Fruit fly (Drosophila melanogaster) whole organism, embryonic: Measurements from ENCODE around the gene CG15019.

ENCODE experiments used
- Awh ChIP-seq: fragments of 200-800 bp; sonication (Bioruptor generic); IDR thresholded peaks from 2 replicates; pipeline ENCODE4, ENCODE4 v1.3.6; 2022; ENCODE audit warnings: missing biosample characterization, missing genetic modification characterization
- Blimp-1 ChIP-seq: fragments of 200-800 bp; sonication (Bioruptor generic); optimal IDR thresholded peaks from 3 replicates; lab custom pipeline; 2018; ENCODE audit warnings: missing biosample characterization, missing genetic modification characterization, mild to moderate bottlenecking, moderate library complexity, missing genetic modification reagents
- Bteb2 ChIP-seq: fragments of 200-800 bp; sonication (Bioruptor generic); optimal IDR thresholded peaks from 2 replicates; lab custom pipeline; 2016; ENCODE audit warnings: missing biosample characterization, missing genetic modification characterization
- CG10274 ChIP-seq: fragments of 200-800 bp; sonication (Bioruptor generic); optimal IDR thresholded peaks from 3 replicates; lab custom pipeline; 2017; ENCODE audit warnings: missing biosample characterization, mild to moderate bottlenecking, missing genetic modification characterization
- CG12155 ChIP-seq: fragments of 200-800 bp; sonication (Bioruptor generic); optimal IDR thresholded peaks from 3 replicates; lab custom pipeline; 2016; ENCODE audit warnings: missing biosample characterization, missing genetic modification characterization
- CG12219 ChIP-seq: fragments of 200-800 bp; sonication (Bioruptor generic); optimal IDR thresholded peaks from 3 replicates; lab custom pipeline; 2018; ENCODE audit warnings: missing biosample characterization, mild to moderate bottlenecking, missing genetic modification characterization
- CG15696 ChIP-seq: fragments of 200-800 bp; sonication (Bioruptor generic); optimal IDR thresholded peaks from 2 replicates; lab custom pipeline; 2019; ENCODE audit warnings: missing biosample characterization, mild to moderate bottlenecking, missing genetic modification characterization, moderate library complexity
- CG1602 ChIP-seq: fragments of 200-800 bp; sonication (Bioruptor generic); optimal IDR thresholded peaks from 3 replicates; lab custom pipeline; 2016; ENCODE audit warnings: missing biosample characterization, missing genetic modification characterization
- CG16813 ChIP-seq: fragments of 200-800 bp; sonication (Bioruptor generic); IDR thresholded peaks from 3 replicates; pipeline ENCODE4 v1.3.6; 2022; ENCODE audit warnings: missing biosample characterization, missing genetic modification characterization; ENCODE audit not compliant: partially characterized antibody
- CG17359 ChIP-seq: fragments of 200-800 bp; sonication (Bioruptor generic); optimal IDR thresholded peaks from 3 replicates; lab custom pipeline; 2018; ENCODE audit warnings: missing biosample characterization, mild to moderate bottlenecking, missing genetic modification characterization, moderate library complexity
- CG17612 ChIP-seq: fragments of 200-800 bp; sonication (Bioruptor generic); IDR thresholded peaks from 2 replicates; pipeline ENCODE4 v1.3.6; 2022; ENCODE audit warnings: missing biosample characterization, missing genetic modification characterization
- CG18262 ChIP-seq: fragments of 200-800 bp; optimal IDR thresholded peaks from 3 replicates; lab custom pipeline; 2019; ENCODE audit warnings: missing biosample characterization, mild to moderate bottlenecking, missing genetic modification characterization, moderate library complexity
- CG2712 ChIP-seq: fragments of 200-800 bp; optimal IDR thresholded peaks from 3 replicates; lab custom pipeline; 2019; ENCODE audit warnings: missing biosample characterization, mild to moderate bottlenecking, missing genetic modification characterization, moderate library complexity
- CG3065 ChIP-seq: fragments of 200-800 bp; sonication (Bioruptor generic); optimal IDR thresholded peaks from 2 replicates; lab custom pipeline; 2016; ENCODE audit warnings: missing biosample characterization, missing genetic modification characterization
- CG31388 ChIP-seq: fragments of 200-800 bp; sonication (Bioruptor generic); optimal IDR thresholded peaks from 2 replicates; lab custom pipeline; 2016; ENCODE audit warnings: missing biosample characterization, missing genetic modification characterization
- CG34422 ChIP-seq: fragments of 200-800 bp; sonication (Bioruptor generic); IDR thresholded peaks from 3 replicates; pipeline ENCODE4 v1.3.6; 2022; ENCODE audit warnings: missing biosample characterization, missing genetic modification characterization
- CG4328 ChIP-seq: fragments of 200-800 bp; sonication (Bioruptor generic); optimal IDR thresholded peaks from 3 replicates; lab custom pipeline; 2017; ENCODE audit warnings: missing biosample characterization, missing genetic modification reagents, missing genetic modification characterization
- CG43689 ChIP-seq: fragments of 200-800 bp; sonication (Bioruptor generic); IDR thresholded peaks from 2 replicates; pipeline ENCODE4 v1.3.6; 2022; ENCODE audit warnings: missing biosample characterization, missing genetic modification characterization
- CG4404 ChIP-seq: fragments of 200-800 bp; sonication (Bioruptor generic); IDR thresholded peaks from 2 replicates; pipeline ENCODE4 v1.3.6; 2022; ENCODE audit warnings: missing biosample characterization, missing genetic modification characterization
- CG4617 ChIP-seq: fragments of 200-800 bp; sonication (Bioruptor generic); optimal IDR thresholded peaks from 3 replicates; lab custom pipeline; 2016; ENCODE audit warnings: missing biosample characterization, missing genetic modification characterization, borderline replicate concordance
- CG6813 ChIP-seq: fragments of 200-800 bp; sonication (Bioruptor generic); optimal IDR thresholded peaks from 2 replicates; lab custom pipeline; 2017; ENCODE audit warnings: missing biosample characterization, missing genetic modification characterization, mild to moderate bottlenecking, moderate library complexity, missing genetic modification reagents
- CG7556 ChIP-seq: fragments of 200-800 bp; sonication (Bioruptor generic); optimal IDR thresholded peaks from 2 replicates; lab custom pipeline; 2017; ENCODE audit warnings: missing biosample characterization, mild to moderate bottlenecking, missing genetic modification characterization
- CG9797 ChIP-seq: fragments of 200-800 bp; sonication (Bioruptor generic); optimal IDR thresholded peaks from 3 replicates; lab custom pipeline; 2018; ENCODE audit warnings: missing biosample characterization, mild to moderate bottlenecking, missing genetic modification characterization
- Dbx ChIP-seq: fragments of 200-800 bp; sonication (Bioruptor generic); IDR thresholded peaks from 3 replicates; pipeline ENCODE4 v1.3.6; 2022; ENCODE audit warnings: missing biosample characterization, missing genetic modification characterization
- Dek ChIP-seq: fragments of 200-800 bp; sonication (Bioruptor generic); optimal IDR thresholded peaks from 3 replicates; lab custom pipeline; 2019; ENCODE audit warnings: missing biosample characterization, mild to moderate bottlenecking, missing genetic modification characterization, moderate library complexity
- GATAe ChIP-seq: fragments of 200-800 bp; sonication (Bioruptor generic); conservative IDR thresholded peaks from 2 replicates; pipeline ENCODE4 v1.3.6; 2022; ENCODE audit warnings: missing biosample characterization, missing genetic modification characterization
- Hey ChIP-seq: fragments of 200-800 bp; sonication (Bioruptor generic); optimal IDR thresholded peaks from 3 replicates; lab custom pipeline; 2018; ENCODE audit warnings: missing biosample characterization, mild to moderate bottlenecking, missing genetic modification characterization
- HmgZ ChIP-seq: fragments of 200-800 bp; sonication (Bioruptor generic); optimal IDR thresholded peaks from 2 replicates; lab custom pipeline; 2018; ENCODE audit warnings: missing biosample characterization, mild to moderate bottlenecking, missing genetic modification characterization
- Hr3 ChIP-seq: fragments of 200-800 bp; sonication (Bioruptor generic); optimal IDR thresholded peaks from 3 replicates; lab custom pipeline; 2016; ENCODE audit warnings: missing biosample characterization, missing genetic modification characterization
- Jarid2 ChIP-seq: fragments of 200-800 bp; sonication (Bioruptor generic); optimal IDR thresholded peaks from 3 replicates; lab custom pipeline; 2017; ENCODE audit warnings: mild to moderate bottlenecking, missing biosample characterization, missing genetic modification reagents, missing genetic modification characterization
- Max ChIP-seq: fragments of 200-800 bp; sonication (Bioruptor generic); optimal IDR thresholded peaks from 2 replicates; lab custom pipeline; 2016; ENCODE audit warnings: missing biosample characterization, mild to moderate bottlenecking, missing genetic modification characterization
- Nf-YA ChIP-seq: fragments of 200-800 bp; sonication (Bioruptor generic); IDR thresholded peaks from 2 replicates; pipeline ENCODE4 v1.3.6; 2022; ENCODE audit warnings: missing biosample characterization, missing genetic modification characterization
- Sox102F ChIP-seq: fragments of 200-800 bp; sonication (Bioruptor generic); optimal IDR thresholded peaks from 2 replicates; lab custom pipeline; 2018; ENCODE audit warnings: missing biosample characterization, mild to moderate bottlenecking, missing genetic modification characterization, moderate library complexity
- Sry-δ ChIP-seq: fragments of 200-800 bp; sonication (Bioruptor generic); optimal IDR thresholded peaks from 2 replicates; lab custom pipeline; 2016; ENCODE audit warnings: missing biosample characterization, missing genetic modification characterization
- TFAM ChIP-seq: fragments of 200-800 bp; sonication (Bioruptor generic); optimal IDR thresholded peaks from 2 replicates; lab custom pipeline; 2017; ENCODE audit warnings: missing biosample characterization, missing genetic modification characterization, inconsistent platforms
- Vsx1 ChIP-seq: fragments of 200-800 bp; sonication (Bioruptor generic); optimal IDR thresholded peaks from 2 replicates; lab custom pipeline; 2017; ENCODE audit warnings: missing biosample characterization, mild to moderate bottlenecking, missing genetic modification characterization, missing genetic modification reagents
- ato ChIP-seq: fragments of 200-800 bp; sonication (Bioruptor generic); IDR thresholded peaks from 2 replicates; pipeline ENCODE4 v1.3.6; 2022; ENCODE audit warnings: missing biosample characterization, missing genetic modification characterization; ENCODE audit not compliant: partially characterized antibody
- ewg ChIP-seq: fragments of 200-800 bp; sonication (Bioruptor generic); optimal IDR thresholded peaks from 3 replicates; lab custom pipeline; 2017; ENCODE audit warnings: mild to moderate bottlenecking, missing biosample characterization, missing genetic modification reagents, missing genetic modification characterization
- fru ChIP-seq: fragments of >200 bp; optimal IDR thresholded peaks from 2 replicates; lab custom pipeline; 2017
- inv ChIP-seq: fragments of 200-800 bp; sonication (Bioruptor generic); IDR thresholded peaks from 2 replicates; pipeline ENCODE4 v1.3.6; 2022; ENCODE audit warnings: missing biosample characterization, missing genetic modification characterization; ENCODE audit not compliant: partially characterized antibody
- maf-S ChIP-seq: fragments of 200-800 bp; sonication (Bioruptor generic); optimal IDR thresholded peaks from 2 replicates; lab custom pipeline; 2016; ENCODE audit warnings: missing biosample characterization, missing genetic modification characterization
- nau ChIP-seq: fragments of 200-800 bp; sonication (Bioruptor generic); optimal IDR thresholded peaks from 3 replicates; lab custom pipeline; 2017; ENCODE audit warnings: missing biosample characterization, mild to moderate bottlenecking, missing genetic modification characterization, missing genetic modification reagents
- onecut ChIP-seq: fragments of 200-800 bp; sonication (Bioruptor generic); IDR thresholded peaks from 2 replicates; pipeline ENCODE4 v1.3.6; 2022; ENCODE audit warnings: missing biosample characterization, missing genetic modification characterization
- org-1 ChIP-seq: fragments of 200-800 bp; sonication (Bioruptor generic); optimal IDR thresholded peaks from 2 replicates; lab custom pipeline; 2017; ENCODE audit warnings: missing biosample characterization, missing genetic modification characterization
- pum ChIP-seq: fragments of 200-800 bp; sonication (Bioruptor generic); optimal IDR thresholded peaks from 2 replicates; lab custom pipeline; 2016; ENCODE audit warnings: missing biosample characterization, missing genetic modification characterization
- sisA ChIP-seq: fragments of 200-800 bp; sonication (Bioruptor generic); IDR thresholded peaks from 2 replicates; pipeline ENCODE4 v1.3.6; 2022; ENCODE audit warnings: missing biosample characterization, missing genetic modification characterization
- vfl ChIP-seq: fragments of 200-800 bp; sonication (Bioruptor generic); optimal IDR thresholded peaks from 2 replicates; lab custom pipeline; 2016; ENCODE audit warnings: missing biosample characterization, missing genetic modification characterization
- yki ChIP-seq: fragments of >200 bp; optimal IDR thresholded peaks from 3 replicates; lab custom pipeline; 2018
- zen2 ChIP-seq: fragments of 200-800 bp; sonication (Bioruptor generic); IDR thresholded peaks from 3 replicates; pipeline ENCODE4 v1.3.6; 2022; ENCODE audit warnings: missing biosample characterization, missing genetic modification characterization; ENCODE audit not compliant: partially characterized antibody
- zf30C ChIP-seq: fragments of 200-800 bp; sonication (Bioruptor generic); optimal IDR thresholded peaks from 3 replicates; lab custom pipeline; 2018; ENCODE audit warnings: missing biosample characterization, mild to moderate bottlenecking, missing genetic modification characterization

Gene CG15019

DNA sequence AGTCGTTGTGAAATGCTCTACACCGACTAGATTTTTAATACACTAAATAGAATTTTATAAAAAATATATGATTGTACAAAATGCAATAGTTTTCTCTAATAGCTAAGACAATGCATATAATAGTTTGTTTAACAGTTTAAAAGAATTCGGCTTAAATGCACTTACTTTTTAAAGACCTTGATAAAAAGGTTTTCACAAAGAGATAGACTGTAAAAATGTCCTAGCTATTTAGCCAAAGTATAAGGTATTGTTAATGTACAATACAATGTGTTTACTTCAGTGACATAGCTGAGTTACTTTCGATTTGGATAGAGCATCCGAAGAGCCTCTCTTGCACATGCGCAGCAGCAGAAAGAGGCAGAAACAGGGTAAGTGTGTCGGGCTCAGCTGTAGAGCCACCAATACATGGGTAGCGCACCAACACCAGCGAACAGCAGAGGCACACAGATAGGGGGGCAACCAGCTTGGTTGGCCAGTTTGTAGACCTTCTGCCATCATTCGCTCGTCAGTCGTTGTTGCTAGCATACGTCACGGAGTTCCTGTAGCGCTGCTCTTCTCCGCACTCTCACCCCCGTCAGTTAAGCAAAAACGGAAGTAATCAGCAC, 896 bp upstream of the CG15019 start, which contains the start of gene TP53INP (continued):
- TF ChIP-seq CG4404 (GFP tag; lab: Robert Waterston, UW) (peak; percentile 69), Sox102F (GFP tag; lab: Kevin White, UChicago) (peak; percentile 92), CG17612 (GFP tag; lab: Robert Waterston, UW) (no peak), CG10274 (GFP tag; lab: Kevin White, UChicago) (peak; percentile 64), Bteb2 (GFP tag; lab: Kevin White, UChicago) (peak; percentile 71), CG1602 (GFP tag; lab: Kevin White, UChicago) (peak; percentile 88), CG16813 (GFP tag; lab: Robert Waterston, UW) (peak; percentile 29; the same call in 1 of the 3 replicates), CG43689 (no peak), CG17359 (peak; percentile 76), Vsx1 (peak; percentile 52), CG34422 (GFP tag; lab: Robert Waterston, UW) (no peak; the same call in 1 of the 3 replicates), HmgZ (tag; lab: Kevin White, UChicago) (peak; percentile 64), CG4617 (peak; percentile 34), zen2 (no peak), sisA (peak; percentile 77; the same call in 1 of the 2 replicates), Max (GFP tag; lab: Kevin White, UChicago) (peak; percentile 90), Dbx (peak; percentile 56; the same call in 1 of the 3 replicates), CG15696 (tag; lab: Kevin White, UChicago) (peak; percentile 84), CG18262 (tag; lab: Kevin White, UChicago) (peak; percentile 96), Hey (no peak), Nf-YA (GFP tag; lab: Robert Waterston, UW) (peak; percentile 50; the same call in 1 of the 2 replicates), ato (no peak), pum (GFP tag; lab: Kevin White, UChicago) (peak; percentile 75), Blimp-1 (peak; percentile 87), CG3065 (peak; percentile 51), vfl (peak; percentile 47), maf-S (GFP tag; lab: Kevin White, UChicago) (peak; percentile 79), CG4328 (GFP tag; lab: Kevin White, UChicago) (peak; percentile 77), CG31388 (peak; percentile 37), CG7556 (GFP tag; lab: Kevin White, UChicago) (peak; percentile 96), CG6813 (GFP tag; lab: Kevin White, UChicago) (peak; percentile 82), org-1 (GFP tag; lab: Kevin White, UChicago) (peak; percentile 91), TFAM (peak; percentile 44), CG12155 (peak; percentile 78), CG2712 (tag; lab: Kevin White, UChicago) (peak; percentile 93), GATAe (GFP tag; lab: Robert Waterston, UW) (no peak), CG12219 (peak; percentile 83), Dek (tag; lab: Kevin White, UChicago) (peak; percentile 82), onecut (GFP tag; lab: Robert Waterston, UW) (peak; percentile 66), inv (GFP tag; lab: Robert Waterston, UW) (no peak), fru (lab: Kevin White, UChicago) (no peak), ewg (GFP tag; lab: Kevin White, UChicago) (peak; percentile 96), Jarid2 (GFP tag; lab: Kevin White, UChicago) (peak; percentile 68), yki (no peak), CG9797 (GFP tag; lab: Kevin White, UChicago) (no peak), Awh (GFP tag; lab: Robert Waterston, UW) (no peak), nau (GFP tag; lab: Kevin White, UChicago) (peak; percentile 90), Hr3 (GFP tag; lab: Kevin White, UChicago) (peak; percentile 88), zf30C (no peak), Sry-δ (GFP tag; lab: Kevin White, UChicago) (peak; percentile 36)
